Fruit fly (Drosophila melanogaster): ENCODE data around the gene ND-ACP.

DNA sequence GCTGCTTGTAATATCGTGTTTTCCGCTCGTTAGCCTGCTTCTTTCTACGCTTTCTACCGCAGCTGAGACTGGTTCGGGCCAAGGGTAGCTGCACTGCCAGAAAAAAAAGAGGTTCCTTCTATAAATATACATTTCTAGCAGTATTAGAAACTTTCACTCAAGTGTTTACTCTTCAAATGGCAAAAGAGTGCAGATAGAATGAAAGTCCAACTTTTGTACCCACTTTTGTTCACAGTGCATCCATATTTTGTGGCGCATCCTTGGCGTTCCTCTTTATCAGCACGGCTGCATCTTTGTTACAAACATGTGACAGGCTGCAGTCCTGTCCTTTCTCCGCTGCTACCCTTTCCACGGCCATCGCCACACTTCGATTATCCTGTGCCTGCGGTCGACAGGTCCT, 28.6 kb downstream of the ND-ACP start:
- TF ChIP-seq CG2120 (GFP tag; optimal IDR thresholded peaks at IDR 0.05) (no peak), Dll (GFP tag; IDR thresholded peaks at IDR 0.05; ENCODE audit: partially characterized antibody) (no peak), Doc3 (GFP tag; IDR thresholded peaks at IDR 0.05; ENCODE audit: partially characterized antibody) (no peak), esg (GFP tag; conservative IDR thresholded peaks at IDR 0.05) (no peak), CHES-1-like (GFP tag; optimal IDR thresholded peaks at IDR 0.05) (no peak), wdn (GFP tag; IDR thresholded peaks at IDR 0.05) (no peak), Rx (GFP tag; IDR thresholded peaks at IDR 0.05) (no peak), CG17186 (GFP tag; optimal IDR thresholded peaks at IDR 0.05) (no peak), BEAF-32 (GFP tag; optimal IDR thresholded peaks at IDR 0.05) (no peak), pzg (GFP tag; optimal IDR thresholded peaks at IDR 0.05) (no peak)
